Worm (Caenorhabditis elegans): Measurements from ENCODE around the gene mpk-2.
A peak's percentile ranks its signal among the peaks of the same experiment; 100 is the strongest.

DNA sequence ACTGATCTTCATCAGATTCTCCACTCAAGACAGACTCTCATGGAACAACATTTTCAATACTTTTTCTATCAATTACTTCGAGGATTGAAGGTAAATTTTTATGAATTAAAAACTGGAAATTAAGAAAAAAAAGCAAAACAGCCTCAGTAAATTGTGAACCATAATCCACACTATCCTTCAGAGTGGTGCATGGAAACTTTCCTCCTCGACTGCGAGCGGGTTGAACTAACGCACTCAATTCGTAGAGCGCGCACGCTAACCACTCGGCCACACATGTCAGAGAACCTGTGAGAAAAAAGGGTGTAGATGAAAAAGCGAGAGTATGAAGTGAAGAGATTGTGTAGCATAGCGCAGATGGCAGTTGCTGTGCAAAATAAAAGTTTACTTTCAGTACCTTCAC, 1.1 kb downstream of the mpk-2 start:
- TF ChIP-seq flt-1 (GFP tag; IDR thresholded peaks at IDR 0.05) (no peak; the same call in none of the 2 replicates), scrt-1 (GFP tag; IDR thresholded peaks at IDR 0.05) (peak; percentile 99), ama-1 (optimal IDR thresholded peaks at IDR 0.05) (no peak), hnd-1 (tag; optimal IDR thresholded peaks at IDR 0.05) (peak; percentile 92), tra-4 (tag; optimal IDR thresholded peaks at IDR 0.05) (peak; percentile 82), sea-1 (GFP tag; conservative IDR thresholded peaks at IDR 0.05) (peak; percentile 97), F13C5.2 (tag; optimal IDR thresholded peaks at IDR 0.05) (peak; percentile 97), hmbx-1 (tag; optimal IDR thresholded peaks at IDR 0.05) (peak; percentile 89), pes-1 (GFP tag; IDR thresholded peaks at IDR 0.05) (peak; percentile 98), ceh-13 (GFP tag; optimal IDR thresholded peaks at IDR 0.05) (peak; percentile 98), ceh-36 (tag; optimal IDR thresholded peaks at IDR 0.05) (peak; percentile 97)
